Fruit fly (Drosophila melanogaster) Kc167 (cell line): ENCODE data around the gene amn.

Experiments used
- Myc ChIP-seq: fragments of >200 bp; optimal IDR thresholded peaks from 2 replicates; lab custom pipeline; 2017; ENCODE audit warnings: missing external identifiers
- Sin3A ChIP-seq: fragments of >200 bp; optimal IDR thresholded peaks from 2 replicates; lab custom pipeline; 2018; ENCODE audit warnings: missing external identifiers
- insv ChIP-seq: fragments of >200 bp; optimal IDR thresholded peaks from 3 replicates; lab custom pipeline; 2018; ENCODE audit warnings: missing external identifiers
- psq ChIP-seq: fragments of >200 bp; optimal IDR thresholded peaks from 2 replicates; lab custom pipeline; 2017; ENCODE audit warnings: missing external identifiers

- no peak for TF ChIP-seq psq (lab: Kevin White, UChicago)
- no peak for TF ChIP-seq Sin3A (lab: Kevin White, UChicago)
- TF ChIP-seq insv (lab: Kevin White, UChicago), result no peak
- no peak for TF ChIP-seq Myc (lab: Kevin White, UChicago)
These were observed 39.3 kb downstream of the amn start for dm6 chrX:19850503-19851094.
